ENCODE assay signal across 1 fruit fly cellular context in the genomic region with DNA sequence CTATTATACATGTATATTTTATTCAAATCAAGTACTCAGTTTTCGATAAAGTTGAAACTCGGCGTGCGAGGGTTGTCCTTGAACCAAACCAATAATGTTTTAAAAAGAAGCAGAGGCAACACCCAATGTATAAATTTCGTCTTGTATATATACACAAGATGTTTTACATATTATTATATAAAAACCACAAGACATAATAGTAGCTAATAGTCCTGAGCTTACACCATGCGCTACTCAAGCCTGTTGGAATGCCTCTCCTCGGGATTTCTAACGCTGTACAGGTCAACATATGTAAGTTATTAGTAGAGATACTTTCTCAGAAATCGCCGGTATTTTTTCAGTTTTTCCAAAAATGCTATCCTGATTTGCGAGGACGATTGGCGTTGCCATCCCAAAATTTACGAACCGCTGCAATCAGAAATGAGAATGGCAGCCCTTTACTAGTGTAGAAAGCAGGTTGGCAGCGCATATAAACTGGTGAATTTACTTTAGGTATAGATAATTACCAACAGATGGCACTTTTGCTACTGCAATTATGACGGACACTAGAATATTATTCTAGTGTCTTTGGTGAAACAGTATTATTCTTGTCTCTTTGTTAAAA.
TF ChIP-seq lines count a peak whose summit lies in the region.

No protein-coding gene starts in this region.

TF ChIP-seq in whole organism, embryonic, 481 proteins besides CTCF, POLR2A, EP300 and RAD21 (continued from another document):
- TF ChIP-seq CHES-1-like (GFP tag; optimal IDR thresholded peaks at IDR 0.05; lab: Kevin White, UChicago) (no peak), croc (GFP tag; conservative IDR thresholded peaks at IDR 0.05; lab: Robert Waterston, UW) (no peak), CG31365 (tag; optimal IDR thresholded peaks at IDR 0.05; lab: Kevin White, UChicago) (no peak), ems (GFP tag; optimal IDR thresholded peaks at IDR 0.05; lab: Kevin White, UChicago) (no peak), chif (GFP tag; optimal IDR thresholded peaks at IDR 0.05; lab: Kevin White, UChicago) (peak in 1 of 2 experiments; percentile 25), CG6175 (GFP tag; IDR thresholded peaks at IDR 0.05; lab: Robert Waterston, UW) (no peak), twi (tag; optimal IDR thresholded peaks at IDR 0.05; lab: Kevin White, UChicago) (peak; percentile 14), pb (GFP tag; optimal IDR thresholded peaks at IDR 0.05; lab: Kevin White, UChicago) (no peak), gfzf (GFP tag; optimal IDR thresholded peaks at IDR 0.05; lab: Kevin White, UChicago) (peak; percentile 49), fru (optimal IDR thresholded peaks at IDR 0.05; lab: Kevin White, UChicago) (no peak), Ets97D (GFP tag; optimal IDR thresholded peaks at IDR 0.05; lab: Kevin White, UChicago) (peak; percentile 36), CG10267 (tag; optimal IDR thresholded peaks at IDR 0.05; lab: Kevin White, UChicago) (peak; percentile 22), CG12659 (GFP tag; optimal IDR thresholded peaks at IDR 0.05; lab: Kevin White, UChicago) (no peak), CG4707 (GFP tag; optimal IDR thresholded peaks at IDR 0.05; lab: Kevin White, UChicago) (no peak), CG13287 (GFP tag; IDR thresholded peaks at IDR 0.05; lab: Robert Waterston, UW; ENCODE audit: partially characterized antibody) (0 out of 2 replicates have a peak, but pooled peaks have one; percentile 7), CG42726 (GFP tag; IDR thresholded peaks at IDR 0.05; lab: Robert Waterston, UW; ENCODE audit: partially characterized antibody) (0 out of 2 replicates have a peak, but pooled peaks have one; percentile 6), CG7357 (GFP tag; IDR thresholded peaks at IDR 0.05; lab: Robert Waterston, UW) (no peak), CG1024 (GFP tag; IDR thresholded peaks at IDR 0.05; lab: Robert Waterston, UW) (no peak), Chrac-16 (GFP tag; optimal IDR thresholded peaks at IDR 0.05; lab: Kevin White, UChicago) (no peak), dpn (GFP tag; optimal IDR thresholded peaks at IDR 0.05; lab: Kevin White, UChicago) (no peak), Awh (GFP tag; IDR thresholded peaks at IDR 0.05; lab: Robert Waterston, UW) (0 out of 2 replicates have a peak, but pooled peaks have one; percentile 35), CG34224 (GFP tag; IDR thresholded peaks at IDR 0.05; lab: Robert Waterston, UW; ENCODE audit: partially characterized antibody) (no peak), CG11504 (tag; optimal IDR thresholded peaks at IDR 0.05; lab: Kevin White, UChicago) (no peak), ssp (GFP tag; IDR thresholded peaks at IDR 0.05; lab: Robert Waterston, UW) (no peak), BtbVII (GFP tag; optimal IDR thresholded peaks at IDR 0.05; lab: Kevin White, UChicago) (no peak), mam (GFP tag; optimal IDR thresholded peaks at IDR 0.05; lab: Kevin White, UChicago) (no peak), CrebB (tag; optimal IDR thresholded peaks at IDR 0.05; lab: Kevin White, UChicago) (no peak), ind (GFP tag; optimal IDR thresholded peaks at IDR 0.05; lab: Kevin White, UChicago) (no peak), CG2199 (GFP tag; IDR thresholded peaks at IDR 0.05; lab: Robert Waterston, UW) (peak; percentile 70; the same call in 2 of the 3 replicates), tio (GFP tag; optimal IDR thresholded peaks at IDR 0.05; lab: Kevin White, UChicago) (no peak), CG3847 (GFP tag; IDR thresholded peaks at IDR 0.05; lab: Robert Waterston, UW) (peak; percentile 33; the same call in 1 of the 2 replicates), Myb (GFP tag; optimal IDR thresholded peaks at IDR 0.05; lab: Kevin White, UChicago) (peak; percentile 1), sens (GFP tag; lab: Kevin White, UChicago) (no peak), CG14710 (tag; optimal IDR thresholded peaks at IDR 0.05; lab: Kevin White, UChicago) (peak; percentile 19), CG12104 (GFP tag; optimal IDR thresholded peaks at IDR 0.05; lab: Kevin White, UChicago) (no peak), ro (GFP tag; IDR thresholded peaks at IDR 0.05; lab: Robert Waterston, UW) (no peak), CG12391 (tag; optimal IDR thresholded peaks at IDR 0.05; lab: Kevin White, UChicago) (no peak), CG16813 (GFP tag; IDR thresholded peaks at IDR 0.05; lab: Robert Waterston, UW; ENCODE audit: partially characterized antibody) (0 out of 3 replicates have a peak, but pooled peaks have one; percentile 48), gcm (GFP tag; optimal IDR thresholded peaks at IDR 0.05; lab: Kevin White, UChicago) (no peak), CG1602 (GFP tag; optimal IDR thresholded peaks at IDR 0.05; lab: Kevin White, UChicago) (no peak), pfk (GFP tag; optimal IDR thresholded peaks at IDR 0.05; lab: Kevin White, UChicago) (no peak), sc (optimal IDR thresholded peaks at IDR 0.05; lab: Kevin White, UChicago) (no peak), sc (GFP tag; optimal IDR thresholded peaks at IDR 0.05; lab: Kevin White, UChicago) (no peak), CG15269 (tag; optimal IDR thresholded peaks at IDR 0.05; lab: Kevin White, UChicago) (no peak), CG2875 (GFP tag; optimal IDR thresholded peaks at IDR 0.05; lab: Kevin White, UChicago) (no peak), insv (GFP tag; optimal IDR thresholded peaks at IDR 0.05; lab: Kevin White, UChicago) (peak in 1 of 2 experiments; percentile 62), CG7987 (GFP tag; optimal IDR thresholded peaks at IDR 0.05; lab: Kevin White, UChicago) (no peak), CG32772 (GFP tag; IDR thresholded peaks at IDR 0.05; lab: Robert Waterston, UW) (no peak), lbe (GFP tag; optimal IDR thresholded peaks at IDR 0.05; lab: Kevin White, UChicago) (no peak), CG8290 (GFP tag; optimal IDR thresholded peaks at IDR 0.05; lab: Kevin White, UChicago) (peak; percentile 22), CG8290 (tag; optimal IDR thresholded peaks at IDR 0.05; lab: Kevin White, UChicago) (no peak), HLH54F (GFP tag; optimal IDR thresholded peaks at IDR 0.05; lab: Kevin White, UChicago) (no peak), stwl (tag; optimal IDR thresholded peaks at IDR 0.05; lab: Kevin White, UChicago) (peak; percentile 63), CG5953 (GFP tag; IDR thresholded peaks at IDR 0.05; lab: Robert Waterston, UW) (no peak), CG9797 (GFP tag; optimal IDR thresholded peaks at IDR 0.05; lab: Kevin White, UChicago) (peak; percentile 47), CG13894 (tag; optimal IDR thresholded peaks at IDR 0.05; lab: Kevin White, UChicago) (peak; percentile 53), zfh2 (GFP tag; optimal IDR thresholded peaks at IDR 0.05; lab: Kevin White, UChicago) (no peak), pros (GFP tag; optimal IDR thresholded peaks at IDR 0.05; lab: Kevin White, UChicago) (peak; percentile 71), Usf (GFP tag; optimal IDR thresholded peaks at IDR 0.05; lab: Kevin White, UChicago) (no peak), CG2116 (GFP tag; optimal IDR thresholded peaks at IDR 0.05; lab: Kevin White, UChicago) (peak; percentile 51), Sox102F (GFP tag; optimal IDR thresholded peaks at IDR 0.05; lab: Kevin White, UChicago) (no peak), CG10462 (GFP tag; optimal IDR thresholded peaks at IDR 0.05; lab: Kevin White, UChicago) (no peak), CG10979 (tag; optimal IDR thresholded peaks at IDR 0.05; lab: Kevin White, UChicago) (peak; percentile 80), crc (GFP tag; optimal IDR thresholded peaks at IDR 0.05; lab: Kevin White, UChicago) (no peak), emc (GFP tag; optimal IDR thresholded peaks at IDR 0.05; lab: Kevin White, UChicago) (no peak), CG2712 (tag; optimal IDR thresholded peaks at IDR 0.05; lab: Kevin White, UChicago) (no peak), CG1603 (tag; optimal IDR thresholded peaks at IDR 0.05; lab: Kevin White, UChicago) (peak; percentile 63), CG12236 (GFP tag; optimal IDR thresholded peaks at IDR 0.05; lab: Kevin White, UChicago) (no peak), Sry-β (GFP tag; optimal IDR thresholded peaks at IDR 0.05; lab: Kevin White, UChicago) (no peak), zen (tag; optimal IDR thresholded peaks at IDR 0.05; lab: Kevin White, UChicago) (peak; percentile 24), inv (GFP tag; IDR thresholded peaks at IDR 0.05; lab: Robert Waterston, UW; ENCODE audit: partially characterized antibody) (no peak), Hmx (GFP tag; optimal IDR thresholded peaks at IDR 0.05; lab: Kevin White, UChicago) (no peak), CG8281 (tag; optimal IDR thresholded peaks at IDR 0.05; lab: Kevin White, UChicago) (no peak), z (GFP tag; IDR thresholded peaks at IDR 0.05; lab: Robert Waterston, UW) (no peak), bab2 (GFP tag; optimal IDR thresholded peaks at IDR 0.05; lab: Kevin White, UChicago) (no peak), caup (GFP tag; optimal IDR thresholded peaks at IDR 0.05; lab: Kevin White, UChicago; ENCODE audit: severe bottlenecking) (no peak), Hey (tag; optimal IDR thresholded peaks at IDR 0.05; lab: Kevin White, UChicago) (no peak), crol (GFP tag; IDR thresholded peaks at IDR 0.05; lab: Robert Waterston, UW) (no peak), CG17186 (GFP tag; optimal IDR thresholded peaks at IDR 0.05; lab: Kevin White, UChicago) (peak; percentile 44), CG10209 (GFP tag; optimal IDR thresholded peaks at IDR 0.05; lab: Kevin White, UChicago) (no peak), Side (GFP tag; optimal IDR thresholded peaks at IDR 0.05; lab: Kevin White, UChicago) (no peak), CG10565 (GFP tag; optimal IDR thresholded peaks at IDR 0.05; lab: Kevin White, UChicago) (no peak), pzg (GFP tag; optimal IDR thresholded peaks at IDR 0.05; lab: Kevin White, UChicago) (peak; percentile 21), Ets65A (GFP tag; lab: Kevin White, UChicago) (peak; percentile 79), CG9727 (GFP tag; optimal IDR thresholded peaks at IDR 0.05; lab: Kevin White, UChicago) (no peak), Vsx1 (GFP tag; optimal IDR thresholded peaks at IDR 0.05; lab: Kevin White, UChicago) (no peak), trem (tag; optimal IDR thresholded peaks at IDR 0.05; lab: Kevin White, UChicago) (peak; percentile 99), exex (tag; optimal IDR thresholded peaks at IDR 0.05; lab: Kevin White, UChicago) (no peak), CG11696 (GFP tag; IDR thresholded peaks at IDR 0.05; lab: Robert Waterston, UW) (no peak), CG17829 (tag; optimal IDR thresholded peaks at IDR 0.05; lab: Kevin White, UChicago) (peak; percentile 16), CG3726 (GFP tag; IDR thresholded peaks at IDR 0.05; lab: Robert Waterston, UW) (no peak), CG17359 (tag; optimal IDR thresholded peaks at IDR 0.05; lab: Kevin White, UChicago) (no peak), lov (optimal IDR thresholded peaks at IDR 0.05; lab: Kevin White, UChicago) (no peak), lov (GFP tag; IDR thresholded peaks at IDR 0.05; lab: Robert Waterston, UW) (no peak), az2 (GFP tag; optimal IDR thresholded peaks at IDR 0.05; lab: Kevin White, UChicago) (no peak), CG16779 (GFP tag; IDR thresholded peaks at IDR 0.05; lab: Robert Waterston, UW) (no peak), Ptx1 (GFP tag; IDR thresholded peaks at IDR 0.05; lab: Robert Waterston, UW) (no peak), CG12942 (GFP tag; optimal IDR thresholded peaks at IDR 0.05; lab: Kevin White, UChicago) (no peak), luna (GFP tag; optimal IDR thresholded peaks at IDR 0.05; lab: Kevin White, UChicago) (no peak), Neu2 (GFP tag; optimal IDR thresholded peaks at IDR 0.05; lab: Kevin White, UChicago; ENCODE audit: borderline replicate concordance) (no peak), btn (GFP tag; optimal IDR thresholded peaks at IDR 0.05; lab: Kevin White, UChicago) (no peak), E2f2 (GFP tag; IDR thresholded peaks at IDR 0.05; lab: Robert Waterston, UW) (peak; percentile 42), Med (GFP tag; lab: Kevin White, UChicago) (peak; percentile 71), CG33557 (GFP tag; optimal IDR thresholded peaks at IDR 0.05; lab: Kevin White, UChicago) (no peak), CG13424 (tag; optimal IDR thresholded peaks at IDR 0.05; lab: Kevin White, UChicago) (no peak), amos (GFP tag; IDR thresholded peaks at IDR 0.05; lab: Robert Waterston, UW; ENCODE audit: partially characterized antibody) (peak; percentile 46; the same call in 1 of the 2 replicates), pita (GFP tag; optimal IDR thresholded peaks at IDR 0.05; lab: Kevin White, UChicago) (peak; percentile 82), CG11560 (tag; IDR thresholded peaks at IDR 0.05; lab: Robert Waterston, UW) (no peak), CG34376 (GFP tag; optimal IDR thresholded peaks at IDR 0.05; lab: Kevin White, UChicago) (no peak), CG8765 (GFP tag; IDR thresholded peaks at IDR 0.05; lab: Robert Waterston, UW) (no peak), ranshi (GFP tag; IDR thresholded peaks at IDR 0.05; lab: Robert Waterston, UW) (0 out of 2 replicates have a peak, but pooled peaks have one; percentile 28), CkIIα-i1 (GFP tag; IDR thresholded peaks at IDR 0.05; lab: Robert Waterston, UW) (no peak), salm (tag; optimal IDR thresholded peaks at IDR 0.05; lab: Kevin White, UChicago) (no peak), HLHmδ (GFP tag; optimal IDR thresholded peaks at IDR 0.05; lab: Kevin White, UChicago) (no peak), CG8944 (GFP tag; optimal IDR thresholded peaks at IDR 0.05; lab: Kevin White, UChicago) (no peak), CG15696 (tag; optimal IDR thresholded peaks at IDR 0.05; lab: Kevin White, UChicago) (peak; percentile 10), maf-S (GFP tag; optimal IDR thresholded peaks at IDR 0.05; lab: Kevin White, UChicago) (peak; percentile 19)
TF ChIP-seq in whole organism, embryonic: peak in this region for 44.
